Worm (Caenorhabditis elegans): ENCODE results near the gene B0250.7.

- TF ChIP-seq unc-62 (GFP tag; optimal IDR thresholded peaks at IDR 0.05) (no peak), ztf-11 (tag; optimal IDR thresholded peaks at IDR 0.05) (no peak), snpc-4 (tag; optimal IDR thresholded peaks at IDR 0.05) (no peak), nhr-12 (tag; optimal IDR thresholded peaks at IDR 0.05) (no peak)
These were observed 5.5 kb downstream of the B0250.7 start, which contains the start of gene B0250.8 for ce11 chrV:20470385-20470784.
